Fruit fly (Drosophila melanogaster): Measurements from ENCODE around the gene Acp95EF.

The Acp95EF gene

dm6 chr3R:24268293-24268692 is 39.5 kb downstream of the Acp95EF start (continued):
- TF ChIP-seq CG15269 (tag; optimal IDR thresholded peaks at IDR 0.05): peak; percentile 1
- TF ChIP-seq Hr78 (GFP tag; optimal IDR thresholded peaks at IDR 0.05): peak in 1 of 2 experiments; percentile 1
- TF ChIP-seq sc (optimal IDR thresholded peaks at IDR 0.05): no peak
- TF ChIP-seq sc (GFP tag; optimal IDR thresholded peaks at IDR 0.05): no peak
- no peak for TF ChIP-seq Antp (GFP tag; optimal IDR thresholded peaks at IDR 0.05)
- TF ChIP-seq exex (tag; optimal IDR thresholded peaks at IDR 0.05): peak; percentile 85
- TF ChIP-seq CG12769 (tag; optimal IDR thresholded peaks at IDR 0.05): peak; percentile 13
- TF ChIP-seq CG11723 (GFP tag; optimal IDR thresholded peaks at IDR 0.05): no peak

dm6 chr3R:24270034-24270433 is 41.3 kb downstream of the Acp95EF start:
- TF ChIP-seq CG33557 (GFP tag; optimal IDR thresholded peaks at IDR 0.05) (peak; percentile 58), CG14710 (tag; optimal IDR thresholded peaks at IDR 0.05) (peak; percentile 2), CG7556 (GFP tag; optimal IDR thresholded peaks at IDR 0.05) (no peak), CG6813 (GFP tag; optimal IDR thresholded peaks at IDR 0.05) (peak; percentile 23), CG15696 (tag; optimal IDR thresholded peaks at IDR 0.05) (peak; percentile 75), CG11696 (GFP tag; IDR thresholded peaks at IDR 0.05) (0 out of 2 replicates have a peak, but pooled peaks have one; percentile 10), CG10147 (GFP tag; optimal IDR thresholded peaks at IDR 0.05) (no peak), CG8478 (optimal IDR thresholded peaks at IDR 0.05) (peak; percentile 2), CG10209 (GFP tag; optimal IDR thresholded peaks at IDR 0.05) (peak; percentile 18), D (optimal IDR thresholded peaks at IDR 0.05) (peak; percentile 4), D (GFP tag; optimal IDR thresholded peaks at IDR 0.05) (peak; percentile 19), chm (GFP tag; IDR thresholded peaks at IDR 0.05) (0 out of 2 replicates have a peak, but pooled peaks have one; percentile 40), hth (optimal IDR thresholded peaks at IDR 0.05) (peak; percentile 9), cg (GFP tag; optimal IDR thresholded peaks at IDR 0.05) (peak; percentile 52), CG4360 (GFP tag; IDR thresholded peaks at IDR 0.05) (peak; percentile 94), org-1 (GFP tag; optimal IDR thresholded peaks at IDR 0.05) (peak; percentile 12), twi (tag; optimal IDR thresholded peaks at IDR 0.05) (peak; percentile 95), CG32532 (GFP tag; IDR thresholded peaks at IDR 0.05) (no peak), kni (GFP tag; optimal IDR thresholded peaks at IDR 0.05) (peak; percentile 73), D19A (tag; optimal IDR thresholded peaks at IDR 0.05) (peak; percentile 39), crol (GFP tag; IDR thresholded peaks at IDR 0.05) (peak; percentile 78), zfh1 (GFP tag; IDR thresholded peaks at IDR 0.05) (0 out of 3 replicates have a peak, but pooled peaks have one; percentile 52), ac (GFP tag; optimal IDR thresholded peaks at IDR 0.05) (peak; percentile 47), gcm (GFP tag; optimal IDR thresholded peaks at IDR 0.05) (peak; percentile 42), Fer2 (tag; optimal IDR thresholded peaks at IDR 0.05) (no peak), CG5180 (GFP tag; optimal IDR thresholded peaks at IDR 0.05) (no peak), Kr (GFP tag; optimal IDR thresholded peaks at IDR 0.05) (peak; percentile 44), dmrt11E (tag; optimal IDR thresholded peaks at IDR 0.05) (peak; percentile 37), sens (GFP tag) (peak; percentile 66), salm (tag; optimal IDR thresholded peaks at IDR 0.05) (no peak), Awh (GFP tag; IDR thresholded peaks at IDR 0.05) (no peak), CG8924 (tag; optimal IDR thresholded peaks at IDR 0.05) (peak; percentile 33), sd (tag; optimal IDR thresholded peaks at IDR 0.05) (no peak)

Measured in whole organism, embryonic.